Worm (Caenorhabditis elegans) whole organism, L4/young adult: Measurements from ENCODE around the gene VC5.2.

ENCODE experiments used
- W03F9.2 ChIP-seq: fragments of 150-350 bp; optimal IDR thresholded peaks from 2 replicates; lab custom pipeline; 2014; ENCODE audit warnings: missing biosample characterization, missing genetic modification characterization
- dao-5 ChIP-seq: sonication (generic microtip); optimal IDR thresholded peaks from 2 replicates; lab custom pipeline; 2016; ENCODE audit warnings: missing genotype, missing genetic modification characterization, moderate library complexity, missing compliant biosample characterization
- him-1 ChIP-seq: sonication (generic microtip); optimal IDR thresholded peaks from 2 replicates; lab custom pipeline; 2016; ENCODE audit warnings: missing genotype, missing genetic modification reagents, missing genetic modification characterization, missing compliant biosample characterization

DNA sequence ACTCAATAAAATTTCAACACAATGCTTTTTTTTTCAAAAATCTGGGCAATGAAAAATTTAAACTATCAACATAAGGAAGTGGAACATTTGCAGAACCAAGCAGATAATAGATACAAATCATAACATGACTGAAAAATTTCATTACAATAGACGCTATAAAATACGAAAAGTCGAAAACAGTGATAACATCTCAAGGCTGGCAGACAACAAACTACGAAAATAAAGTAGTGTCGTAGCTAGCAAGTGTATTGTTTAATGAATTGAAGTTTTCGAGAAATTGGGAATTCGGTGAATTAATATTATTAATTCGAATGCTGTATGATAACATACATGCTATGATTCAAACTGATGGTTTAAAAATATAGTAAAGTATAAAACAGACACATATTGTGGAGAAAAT lies 11.1 kb downstream of the VC5.2 start:
- no peak for TF ChIP-seq him-1
- TF ChIP-seq dao-5 (tag; lab: Kevin White, UChicago): no peak
- TF ChIP-seq W03F9.2 (tag; lab: Kevin White, UChicago): no peak
